Worm (Caenorhabditis elegans): ENCODE results near the gene slo-2.

ce11 chrX:11345471-11345870 is 60.3 kb downstream of the slo-2 start:
- TF ChIP-seq aly-2 (tag; optimal IDR thresholded peaks at IDR 0.05) = no peak
- TF ChIP-seq egl-5 (tag; optimal IDR thresholded peaks at IDR 0.05) = no peak
- no peak for TF ChIP-seq lin-39 (tag; optimal IDR thresholded peaks at IDR 0.05)
- no peak for TF ChIP-seq snpc-4 (tag; optimal IDR thresholded peaks at IDR 0.05)
- TF ChIP-seq ama-1 (optimal IDR thresholded peaks at IDR 0.05) = no peak
